Worm (Caenorhabditis elegans): Measurements from ENCODE around the gene gsp-2.
A peak's percentile ranks its signal among the peaks of the same experiment; 100 is the strongest.

Gene gsp-2

ce11 chrIII:7336214-7336613 is at the start of gene gsp-2 (continued):
- TF ChIP-seq fos-1 (tag; optimal IDR thresholded peaks at IDR 0.05), result no peak
- no peak for TF ChIP-seq F37D6.2 (tag; optimal IDR thresholded peaks at IDR 0.05)
- TF ChIP-seq zfp-2 (tag; optimal IDR thresholded peaks at IDR 0.05), result peak; percentile 28
- TF ChIP-seq F44E2.7 (GFP tag; IDR thresholded peaks at IDR 0.05), result no peak
- no peak for TF ChIP-seq daf-19 (GFP tag; conservative IDR thresholded peaks at IDR 0.05)
- no peak for TF ChIP-seq egl-27 (tag; optimal IDR thresholded peaks at IDR 0.05)
- no peak for TF ChIP-seq madf-5 (GFP tag; IDR thresholded peaks at IDR 0.05)
- no peak for TF ChIP-seq Y105C5A.15 (GFP tag; IDR thresholded peaks at IDR 0.05)
- TF ChIP-seq lin-1 (GFP tag; IDR thresholded peaks at IDR 0.05), result peak; percentile 57; the same call in 1 of the 2 replicates
- no peak for TF ChIP-seq ceh-62 (tag; optimal IDR thresholded peaks at IDR 0.05)
- TF ChIP-seq Y48G9A.11 (GFP tag; IDR thresholded peaks at IDR 0.05), result no peak
- TF ChIP-seq dmd-9 (GFP tag; IDR thresholded peaks at IDR 0.05), result no peak
- TF ChIP-seq snpc-4 (tag; optimal IDR thresholded peaks at IDR 0.05), result no peak
- 0 out of 2 replicates have a peak, but pooled peaks have one; percentile 33 for TF ChIP-seq snpc-1.2 (GFP tag; IDR thresholded peaks at IDR 0.05)
- TF ChIP-seq nhr-76 (tag; optimal IDR thresholded peaks at IDR 0.05), result no peak
- TF ChIP-seq ama-1 (optimal IDR thresholded peaks at IDR 0.05), result peak; percentile 7
- TF ChIP-seq ceh-28 (tag; optimal IDR thresholded peaks at IDR 0.05), result no peak
- TF ChIP-seq tag-97 (GFP tag; IDR thresholded peaks at IDR 0.05), result no peak
- TF ChIP-seq lin-13 (GFP tag; optimal IDR thresholded peaks at IDR 0.05), result no peak
- no peak for TF ChIP-seq ctbp-1 (GFP tag; IDR thresholded peaks at IDR 0.05)
- no peak for TF ChIP-seq tra-1 (GFP tag; IDR thresholded peaks at IDR 0.05)
- no peak for TF ChIP-seq spr-1 (tag; optimal IDR thresholded peaks at IDR 0.05)
- no peak for TF ChIP-seq ceh-82 (tag; optimal IDR thresholded peaks at IDR 0.05)
- no peak for TF ChIP-seq attf-4 (tag; optimal IDR thresholded peaks at IDR 0.05)
- TF ChIP-seq aha-1 (tag), result peak; percentile 97
- no peak for TF ChIP-seq saeg-2 (GFP tag; IDR thresholded peaks at IDR 0.05)
- TF ChIP-seq ZK546.5 (tag; optimal IDR thresholded peaks at IDR 0.05), result peak in 1 of 2 experiments; percentile 88
- no peak for TF ChIP-seq daf-16 (GFP tag; optimal IDR thresholded peaks at IDR 0.05)
- peak; percentile 64 for TF ChIP-seq daf-16 (tag; optimal IDR thresholded peaks at IDR 0.05)
- TF ChIP-seq vab-7 (GFP tag; IDR thresholded peaks at IDR 0.05), result no peak
- peak; percentile 83 for TF ChIP-seq dmd-6 (GFP tag; IDR thresholded peaks at IDR 0.05)
- no peak for TF ChIP-seq F10B5.3 (tag; optimal IDR thresholded peaks at IDR 0.05)
- TF ChIP-seq zip-2 (tag; optimal IDR thresholded peaks at IDR 0.05), result no peak
- no peak for TF ChIP-seq nhr-48 (tag; optimal IDR thresholded peaks at IDR 0.05)
- peak; percentile 66 for TF ChIP-seq hmg-1.1 (GFP tag; IDR thresholded peaks at IDR 0.05)
- peak; percentile 55 for TF ChIP-seq mxl-3 (GFP tag; optimal IDR thresholded peaks at IDR 0.05)
- TF ChIP-seq F26F4.8 (GFP tag; conservative IDR thresholded peaks at IDR 0.05), result no peak
- no peak for TF ChIP-seq daf-8 (GFP tag; IDR thresholded peaks at IDR 0.05)
- no peak for TF ChIP-seq lin-29 (GFP tag; IDR thresholded peaks at IDR 0.05)
- TF ChIP-seq Y75B8A.6 (GFP tag; IDR thresholded peaks at IDR 0.05), result peak; percentile 63; the same call in 1 of the 2 replicates
- peak; percentile 73 for TF ChIP-seq hlh-30 (tag; optimal IDR thresholded peaks at IDR 0.05; ENCODE audit: insufficient read depth)
- TF ChIP-seq D1046.2 (GFP tag; IDR thresholded peaks at IDR 0.05), result no peak
- peak; percentile 40; the same call in 1 of the 2 replicates for TF ChIP-seq set-16 (GFP tag; IDR thresholded peaks at IDR 0.05)
- no peak for TF ChIP-seq aly-2 (tag; optimal IDR thresholded peaks at IDR 0.05)
- peak; percentile 64 for TF ChIP-seq dpl-1 (GFP tag; optimal IDR thresholded peaks at IDR 0.05)
- TF ChIP-seq sdz-12 (GFP tag; optimal IDR thresholded peaks at IDR 0.05), result no peak
- TF ChIP-seq nhr-28 (tag; optimal IDR thresholded peaks at IDR 0.05), result peak; percentile 62
- TF ChIP-seq unc-130 (GFP tag; optimal IDR thresholded peaks at IDR 0.05), result no peak
- no peak for TF ChIP-seq nhr-111 (GFP tag; optimal IDR thresholded peaks at IDR 0.05)
- no peak for TF ChIP-seq ces-1 (GFP tag; optimal IDR thresholded peaks at IDR 0.05)
- peak in 1 of 2 experiments; percentile 55 for TF ChIP-seq mdl-1 (tag; optimal IDR thresholded peaks at IDR 0.05)
- TF ChIP-seq nhr-77 (tag; optimal IDR thresholded peaks at IDR 0.05), result peak; percentile 50
- no peak for TF ChIP-seq unc-39 (tag; optimal IDR thresholded peaks at IDR 0.05)
- TF ChIP-seq lsy-2 (tag; optimal IDR thresholded peaks at IDR 0.05), result peak; percentile 87 to 97

Measured in whole organism, L4 larva.